Fruit fly (Drosophila melanogaster) whole organism, embryonic: ENCODE results near the gene Gcna.
A peak's percentile ranks its signal among the peaks of the same experiment; 100 is the strongest.

Experiments
- Atf6 ChIP-seq: fragments of 200-800 bp; sonication (Bioruptor generic); IDR thresholded peaks from 2 replicates; pipeline ENCODE4 v1.3.6; 2022; ENCODE audit warnings: missing biosample characterization, missing genetic modification characterization
- B-H2 ChIP-seq: fragments of 200-800 bp; sonication (Bioruptor generic); optimal IDR thresholded peaks from 2 replicates; lab custom pipeline; 2018; ENCODE audit warnings: missing biosample characterization, mild to moderate bottlenecking, missing genetic modification characterization
- CG10654 ChIP-seq: fragments of 200-800 bp; sonication (Bioruptor generic); optimal IDR thresholded peaks from 2 replicates; lab custom pipeline; 2016; ENCODE audit warnings: missing biosample characterization, missing genetic modification characterization
- CG11398 ChIP-seq: fragments of 200-800 bp; sonication (Bioruptor generic); optimal IDR thresholded peaks from 2 replicates; lab custom pipeline; 2016; ENCODE audit warnings: missing biosample characterization, missing genetic modification characterization
- CG11456 ChIP-seq: fragments of 200-800 bp; sonication (Bioruptor generic); IDR thresholded peaks from 3 replicates; pipeline ENCODE4 v1.3.6; 2022; ENCODE audit warnings: missing biosample characterization, missing genetic modification characterization
- CG13424 ChIP-seq: fragments of 200-800 bp; sonication (Bioruptor generic); optimal IDR thresholded peaks from 2 replicates; lab custom pipeline; 2019; ENCODE audit warnings: missing biosample characterization, mild to moderate bottlenecking, missing genetic modification characterization, moderate library complexity
- CG13624 ChIP-seq: fragments of 200-800 bp; sonication (Bioruptor generic); optimal IDR thresholded peaks from 2 replicates; lab custom pipeline; 2016; ENCODE audit warnings: missing biosample characterization, missing genetic modification characterization
- CG14441 ChIP-seq: fragments of 200-800 bp; sonication (Bioruptor generic); IDR thresholded peaks from 2 replicates; pipeline ENCODE4 v1.3.6; 2022; ENCODE audit warnings: missing biosample characterization, missing genetic modification characterization
- CG14860 ChIP-seq: fragments of 200-800 bp; sonication (Bioruptor generic); IDR thresholded peaks from 3 replicates; pipeline ENCODE4 v1.3.6; 2022; ENCODE audit warnings: missing biosample characterization, missing genetic modification characterization; ENCODE audit not compliant: partially characterized antibody
- CG17328 ChIP-seq: fragments of 200-800 bp; sonication (Bioruptor generic); IDR thresholded peaks from 2 replicates; pipeline ENCODE4 v1.3.6; 2022; ENCODE audit warnings: missing biosample characterization, missing genetic modification characterization
- CG17612 ChIP-seq: fragments of 200-800 bp; sonication (Bioruptor generic); IDR thresholded peaks from 2 replicates; pipeline ENCODE4 v1.3.6; 2022; ENCODE audit warnings: missing biosample characterization, missing genetic modification characterization
- CG17829 ChIP-seq: fragments of 200-800 bp; optimal IDR thresholded peaks from 2 replicates; lab custom pipeline; 2019; ENCODE audit warnings: missing biosample characterization, mild to moderate bottlenecking, missing genetic modification characterization, moderate library complexity
- CG2120 ChIP-seq: fragments of 200-800 bp; sonication (Bioruptor generic); optimal IDR thresholded peaks from 3 replicates; lab custom pipeline; 2016; ENCODE audit warnings: missing biosample characterization, missing genetic modification characterization
- CG6175 ChIP-seq: fragments of 200-800 bp; sonication (Bioruptor generic); IDR thresholded peaks from 3 replicates; pipeline ENCODE4 v1.3.6; 2022; ENCODE audit warnings: missing biosample characterization, missing genetic modification characterization
- CG6254 ChIP-seq: fragments of 200-800 bp; sonication (Bioruptor generic); optimal IDR thresholded peaks from 3 replicates; lab custom pipeline; 2017; ENCODE audit warnings: mild to moderate bottlenecking, missing biosample characterization, missing genetic modification reagents, missing genetic modification characterization
- CG6683 ChIP-seq: fragments of 200-800 bp; sonication (Bioruptor generic); optimal IDR thresholded peaks from 2 replicates; lab custom pipeline; 2017; ENCODE audit warnings: missing biosample characterization, mild to moderate bottlenecking, missing genetic modification characterization, missing genetic modification reagents
- CG7357 ChIP-seq: fragments of 200-800 bp; sonication (Bioruptor generic); IDR thresholded peaks from 3 replicates; pipeline ENCODE4 v1.3.6; 2022; ENCODE audit warnings: missing biosample characterization, missing genetic modification characterization
- CG7786 ChIP-seq: fragments of 200-800 bp; sonication (Bioruptor generic); optimal IDR thresholded peaks from 2 replicates; lab custom pipeline; 2016; ENCODE audit warnings: missing biosample characterization, missing genetic modification characterization
- Dad ChIP-seq: fragments of 200-800 bp; sonication (Bioruptor generic); optimal IDR thresholded peaks from 3 replicates; lab custom pipeline; 2016; ENCODE audit warnings: missing biosample characterization, missing genetic modification characterization
- Dip3 ChIP-seq: fragments of 200-800 bp; sonication (Bioruptor generic); optimal IDR thresholded peaks from 3 replicates; lab custom pipeline; 2016; ENCODE audit warnings: missing biosample characterization, missing genetic modification characterization
- Eip74EF ChIP-seq, 2 experiments: fragments of 200-800 bp in 1 of 2; fragments of >200 bp in 1 of 2; sonication (Bioruptor generic) in 1 of 2; optimal IDR thresholded peaks; 2 replicates each; lab custom pipeline; 2017 to 2019; ENCODE audit warnings: missing biosample characterization in 2 of 2, missing genetic modification characterization in 2 of 2, mild to moderate bottlenecking in 1 of 2, moderate library complexity in 1 of 2
- Ets65A ChIP-seq: fragments of 200-800 bp; sonication (Bioruptor generic); peaks from one replicate; lab custom pipeline; 2016; ENCODE audit warnings: missing biosample characterization, missing genetic modification characterization
- Fer1 ChIP-seq: fragments of 200-800 bp; sonication (Bioruptor generic); optimal IDR thresholded peaks from 2 replicates; lab custom pipeline; 2017; ENCODE audit warnings: missing biosample characterization, mild to moderate bottlenecking, missing genetic modification characterization
- Gug ChIP-seq: fragments of 200-800 bp; sonication (Bioruptor generic); IDR thresholded peaks from 4 replicates; pipeline ENCODE4 v1.3.6; 2022; ENCODE audit warnings: missing biosample characterization, missing genetic modification characterization
- Hmx ChIP-seq: fragments of 200-800 bp; sonication (Bioruptor generic); optimal IDR thresholded peaks from 2 replicates; lab custom pipeline; 2016; ENCODE audit warnings: missing biosample characterization, missing genetic modification characterization
- Jarid2 ChIP-seq: fragments of 200-800 bp; sonication (Bioruptor generic); optimal IDR thresholded peaks from 3 replicates; lab custom pipeline; 2017; ENCODE audit warnings: mild to moderate bottlenecking, missing biosample characterization, missing genetic modification reagents, missing genetic modification characterization
- Max ChIP-seq: fragments of 200-800 bp; sonication (Bioruptor generic); optimal IDR thresholded peaks from 2 replicates; lab custom pipeline; 2016; ENCODE audit warnings: missing biosample characterization, mild to moderate bottlenecking, missing genetic modification characterization
- Neu2 ChIP-seq: fragments of 200-800 bp; sonication (Bioruptor generic); optimal IDR thresholded peaks from 3 replicates; lab custom pipeline; 2016; ENCODE audit warnings: missing biosample characterization, missing genetic modification characterization, borderline replicate concordance
- amos ChIP-seq: fragments of 200-800 bp; sonication (Bioruptor generic); IDR thresholded peaks from 2 replicates; pipeline ENCODE4 v1.3.6; 2022; ENCODE audit warnings: missing biosample characterization, missing genetic modification characterization; ENCODE audit not compliant: partially characterized antibody
- aop ChIP-seq: fragments of 200-800 bp; sonication (Bioruptor generic); IDR thresholded peaks from 2 replicates; pipeline ENCODE4 v1.3.6; 2022; ENCODE audit warnings: missing biosample characterization, missing genetic modification characterization
- btn ChIP-seq: fragments of 200-800 bp; sonication (Bioruptor generic); optimal IDR thresholded peaks from 2 replicates; lab custom pipeline; 2016; ENCODE audit warnings: missing biosample characterization, missing genetic modification characterization
- ci ChIP-seq: fragments of 200-800 bp; sonication (Bioruptor generic); IDR thresholded peaks from 3 replicates; pipeline ENCODE4 v1.3.6; 2022; ENCODE audit warnings: missing biosample characterization, missing genetic modification characterization
- crp ChIP-seq, 2 experiments: fragments of 200-800 bp; sonication (Bioruptor generic); optimal IDR thresholded peaks; 2 replicates in 1 of 2; 3 replicates in 1 of 2; lab custom pipeline; 2017; ENCODE audit warnings: missing biosample characterization in 2 of 2, missing genetic modification characterization in 2 of 2, mild to moderate bottlenecking in 1 of 2, moderate library complexity in 1 of 2
- dimm ChIP-seq: fragments of 200-800 bp; sonication (Bioruptor generic); IDR thresholded peaks from 2 replicates; pipeline ENCODE4 v1.3.6; 2022; ENCODE audit warnings: missing biosample characterization, missing genetic modification characterization
- eyg ChIP-seq: fragments of 200-800 bp; sonication (Bioruptor generic); optimal IDR thresholded peaks from 3 replicates; lab custom pipeline; 2016; ENCODE audit warnings: missing biosample characterization, missing genetic modification characterization
- fd3F ChIP-seq: fragments of 200-800 bp; sonication (Bioruptor generic); optimal IDR thresholded peaks from 2 replicates; lab custom pipeline; 2018; ENCODE audit warnings: missing biosample characterization, mild to moderate bottlenecking, missing genetic modification characterization, moderate library complexity
- gce ChIP-seq: fragments of 200-800 bp; sonication (Bioruptor generic); IDR thresholded peaks from 3 replicates; pipeline ENCODE4 v1.3.6; 2022; ENCODE audit warnings: missing biosample characterization, missing genetic modification characterization
- gsb-n ChIP-seq: fragments of 200-800 bp; sonication (Bioruptor generic); optimal IDR thresholded peaks from 3 replicates; lab custom pipeline; 2018; ENCODE audit warnings: missing biosample characterization, mild to moderate bottlenecking, missing genetic modification characterization
- ind ChIP-seq: fragments of 200-800 bp; sonication (Bioruptor generic); optimal IDR thresholded peaks from 3 replicates; lab custom pipeline; 2016; ENCODE audit warnings: missing biosample characterization, missing genetic modification characterization
- maf-S ChIP-seq: fragments of 200-800 bp; sonication (Bioruptor generic); optimal IDR thresholded peaks from 2 replicates; lab custom pipeline; 2016; ENCODE audit warnings: missing biosample characterization, missing genetic modification characterization
- mirr ChIP-seq: fragments of 200-800 bp; sonication (Bioruptor generic); optimal IDR thresholded peaks from 3 replicates; lab custom pipeline; 2018; ENCODE audit warnings: missing biosample characterization, mild to moderate bottlenecking, missing genetic modification characterization
- org-1 ChIP-seq: fragments of 200-800 bp; sonication (Bioruptor generic); optimal IDR thresholded peaks from 2 replicates; lab custom pipeline; 2017; ENCODE audit warnings: missing biosample characterization, missing genetic modification characterization
- pan ChIP-seq, 4 experiments: fragments of >200 bp in 3 of 4; fragments of 200-800 bp in 1 of 4; sonication (Bioruptor generic) in 1 of 4; optimal IDR thresholded peaks in 3 of 4; IDR thresholded peaks in 1 of 4; 2 replicates each; pipeline versions ENCODE4 v1.3.6 to Lab custom; 2017 to 2022; ENCODE audit warnings: missing biosample characterization in 2 of 4, missing genetic modification characterization in 2 of 4, mixed read lengths in 1 of 4
- pho ChIP-seq: fragments of 200-800 bp; sonication (Bioruptor generic); optimal IDR thresholded peaks from 2 replicates; lab custom pipeline; 2016; ENCODE audit warnings: missing biosample characterization, missing genetic modification characterization
- row ChIP-seq: fragments of 200-800 bp; sonication (Bioruptor generic); IDR thresholded peaks from 3 replicates; pipeline ENCODE4 v1.3.6; 2022; ENCODE audit warnings: missing biosample characterization, missing genetic modification characterization
- run ChIP-seq: fragments of 200-800 bp; sonication (Bioruptor generic); optimal IDR thresholded peaks from 3 replicates; lab custom pipeline; 2018; ENCODE audit warnings: missing biosample characterization, mild to moderate bottlenecking, missing genetic modification characterization
- so ChIP-seq: fragments of 200-800 bp; sonication (Bioruptor generic); IDR thresholded peaks from 3 replicates; pipeline ENCODE4 v1.3.6; 2022; ENCODE audit warnings: missing biosample characterization, missing genetic modification characterization
- tgo ChIP-seq: fragments of 200-800 bp; sonication (Bioruptor generic); IDR thresholded peaks from 3 replicates; pipeline ENCODE4 v1.3.6; 2022; ENCODE audit warnings: missing biosample characterization, missing genetic modification characterization
- tna ChIP-seq: fragments of 200-800 bp; sonication (Bioruptor generic); IDR thresholded peaks from 2 replicates; pipeline ENCODE4 v1.3.6; 2022; ENCODE audit warnings: missing biosample characterization, missing genetic modification characterization; ENCODE audit not compliant: partially characterized antibody
- wdn ChIP-seq: fragments of 200-800 bp; sonication (Bioruptor generic); IDR thresholded peaks from 2 replicates; pipeline ENCODE4 v1.3.6; 2022; ENCODE audit warnings: missing biosample characterization, missing genetic modification characterization

Gene Gcna

DNA sequence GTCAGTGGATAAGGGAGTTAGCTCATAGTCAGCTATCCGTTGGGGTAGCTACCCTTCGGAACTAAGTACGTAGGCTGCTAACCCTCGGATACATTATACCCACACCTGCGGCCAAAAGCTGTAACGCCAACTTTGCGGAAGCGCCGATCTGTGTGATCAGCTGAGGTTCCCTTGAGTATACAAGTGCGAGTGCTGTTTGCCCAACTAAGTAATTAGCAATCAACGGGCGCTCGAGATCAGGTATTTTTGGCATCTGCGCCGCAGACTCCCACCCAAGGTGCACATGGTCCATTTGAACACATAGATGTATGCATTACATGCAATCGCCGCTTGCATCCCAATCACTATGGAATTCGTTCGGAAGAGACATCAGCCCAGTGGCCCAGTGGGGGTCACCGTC lies 11.6 kb downstream of the Gcna start (continued):
- TF ChIP-seq tgo (GFP tag; lab: Robert Waterston, UW) (peak; percentile 47; the same call in 1 of the 3 replicates), Neu2 (GFP tag; lab: Kevin White, UChicago) (no peak), ci (GFP tag; lab: Robert Waterston, UW) (peak; percentile 61; the same call in 2 of the 3 replicates), fd3F (peak; percentile 69), so (GFP tag; lab: Robert Waterston, UW) (peak; percentile 87; the same call in 2 of the 3 replicates), Hmx (GFP tag; lab: Kevin White, UChicago) (no peak), CG14860 (no peak), maf-S (GFP tag; lab: Kevin White, UChicago) (peak; percentile 54), gce (GFP tag; lab: Robert Waterston, UW) (peak; percentile 62; the same call in 1 of the 3 replicates), CG7357 (peak; percentile 21; the same call in 1 of the 3 replicates), eyg (peak; percentile 84), amos (GFP tag; lab: Robert Waterston, UW) (no peak), Jarid2 (GFP tag; lab: Kevin White, UChicago) (peak; percentile 52), B-H2 (GFP tag; lab: Kevin White, UChicago) (peak; percentile 72), CG11398 (peak; percentile 67), CG17328 (GFP tag; lab: Robert Waterston, UW) (no peak), Dad (GFP tag; lab: Kevin White, UChicago) (peak; percentile 15), Atf6 (peak; percentile 92), Fer1 (GFP tag; lab: Kevin White, UChicago) (peak; percentile 95), gsb-n (tag; lab: Kevin White, UChicago) (no peak), CG2120 (GFP tag; lab: Kevin White, UChicago) (peak; percentile 81), CG13424 (peak; percentile 24), row (GFP tag; lab: Robert Waterston, UW) (0 out of 3 replicates have a peak, but pooled peaks have one; percentile 7), pan (optimal IDR thresholded peaks at IDR 0.05; lab: Kevin White, UChicago) (no peak), pan (GFP tag; optimal IDR thresholded peaks at IDR 0.05 in 1 of 2, IDR thresholded peaks at IDR 0.05 in 1 of 2) (peak in 1 of 2 experiments; percentile 46), Gug (GFP tag; lab: Robert Waterston, UW) (no peak), CG11456 (GFP tag; lab: Robert Waterston, UW) (peak; percentile 81), CG6254 (no peak), run (peak; percentile 17), Eip74EF (GFP tag; optimal IDR thresholded peaks at IDR 0.05; lab: Kevin White, UChicago) (peak in 1 of 2 experiments; percentile 59), CG13624 (peak; percentile 57), Dip3 (GFP tag; lab: Kevin White, UChicago) (peak; percentile 16), Max (GFP tag; lab: Kevin White, UChicago) (peak; percentile 40), ind (GFP tag; lab: Kevin White, UChicago) (peak; percentile 10), CG17829 (tag; lab: Kevin White, UChicago) (no peak), CG7786 (GFP tag; lab: Kevin White, UChicago) (peak; percentile 23), CG10654 (peak; percentile 45), crp (GFP tag; optimal IDR thresholded peaks at IDR 0.05; lab: Kevin White, UChicago) (no peak), CG6683 (GFP tag; lab: Kevin White, UChicago) (peak; percentile 82), CG6175 (GFP tag; lab: Robert Waterston, UW) (peak; percentile 56; the same call in 1 of the 3 replicates), wdn (GFP tag; lab: Robert Waterston, UW) (peak; percentile 60; the same call in 1 of the 2 replicates), btn (GFP tag; lab: Kevin White, UChicago) (peak; percentile 21), aop (GFP tag; lab: Robert Waterston, UW) (no peak), tna (GFP tag; lab: Robert Waterston, UW) (no peak), org-1 (GFP tag; lab: Kevin White, UChicago) (peak; percentile 76), Ets65A (peak; percentile 82), dimm (peak; percentile 43; the same call in 1 of the 2 replicates), CG17612 (GFP tag; lab: Robert Waterston, UW) (peak; percentile 60; the same call in 1 of the 2 replicates), CG14441 (GFP tag; lab: Robert Waterston, UW) (peak; percentile 55; the same call in 1 of the 2 replicates), pho (GFP tag; lab: Kevin White, UChicago) (peak; percentile 66), mirr (GFP tag; lab: Kevin White, UChicago) (peak; percentile 86)
